Worm (Caenorhabditis elegans): Measurements from ENCODE around the gene C26B9.1.

DNA sequence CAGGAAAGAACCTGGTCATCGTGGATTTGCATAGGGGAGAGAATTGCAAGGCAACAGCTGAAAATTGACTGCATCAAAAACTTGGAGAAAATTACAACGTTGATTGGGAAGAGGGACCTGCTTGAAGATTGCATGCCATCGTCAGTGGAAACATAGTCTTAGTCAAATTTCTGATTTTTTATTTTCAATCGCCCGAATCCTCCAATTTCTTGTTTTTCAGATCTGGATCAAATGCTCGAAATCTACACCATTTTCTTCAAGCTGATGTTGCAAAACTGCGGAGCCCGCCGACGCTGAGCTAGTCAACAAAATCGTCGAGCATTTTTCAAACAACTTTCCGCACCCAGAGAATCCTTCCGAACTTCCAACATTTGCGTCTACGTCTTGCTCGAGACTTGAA is 29.2 kb downstream of the C26B9.1 start:
- TF ChIP-seq lin-39 (tag; optimal IDR thresholded peaks at IDR 0.05) (no peak), blmp-1 (tag; optimal IDR thresholded peaks at IDR 0.05; ENCODE audit: insufficient read depth) (no peak), gmeb-1 (tag; optimal IDR thresholded peaks at IDR 0.05) (no peak), nhr-11 (tag; optimal IDR thresholded peaks at IDR 0.05) (no peak), dmd-4 (tag; optimal IDR thresholded peaks at IDR 0.05) (no peak), snpc-4 (tag; optimal IDR thresholded peaks at IDR 0.05) (no peak), skn-1 (tag; optimal IDR thresholded peaks at IDR 0.05) (no peak), ceh-16 (tag; optimal IDR thresholded peaks at IDR 0.05) (no peak)

Data from whole organism, L2 larva.